Fruit fly (Drosophila melanogaster) whole organism, prepupa: ENCODE results near the gene Ccdc39.

Experiments
- CG11294 ChIP-seq: fragments of 200-800 bp; sonication (Bioruptor generic); IDR thresholded peaks from 2 replicates; pipeline ENCODE4 v1.3.6; 2022; ENCODE audit warnings: missing biosample characterization, missing genetic modification characterization
- CG11902 ChIP-seq: fragments of 200-800 bp; sonication (Bioruptor generic); optimal IDR thresholded peaks from 3 replicates; lab custom pipeline; 2016; ENCODE audit warnings: missing biosample characterization, missing genetic modification characterization
- CG1621 ChIP-seq: fragments of 200-800 bp; sonication (Bioruptor generic); optimal IDR thresholded peaks from 3 replicates; lab custom pipeline; 2018; ENCODE audit warnings: missing biosample characterization, mild to moderate bottlenecking, missing genetic modification characterization
- CG16779 ChIP-seq: fragments of 200-800 bp; sonication (Bioruptor generic); optimal IDR thresholded peaks from 3 replicates; lab custom pipeline; 2017; ENCODE audit warnings: missing biosample characterization, mild to moderate bottlenecking, missing genetic modification characterization
- CG34406 ChIP-seq: fragments of 200-800 bp; sonication (Bioruptor generic); optimal IDR thresholded peaks from 3 replicates; lab custom pipeline; 2016; ENCODE audit warnings: missing biosample characterization, missing genetic modification characterization
- CG4318 ChIP-seq: fragments of 200-800 bp; sonication (Bioruptor generic); optimal IDR thresholded peaks from 3 replicates; lab custom pipeline; 2017; ENCODE audit warnings: missing biosample characterization, mild to moderate bottlenecking, missing genetic modification characterization
- CG6792 ChIP-seq: fragments of 200-800 bp; sonication (Bioruptor generic); optimal IDR thresholded peaks from 3 replicates; lab custom pipeline; 2016; ENCODE audit warnings: missing biosample characterization, missing genetic modification characterization
- Eip75B ChIP-seq: fragments of 200-800 bp; sonication (Bioruptor generic); optimal IDR thresholded peaks from 3 replicates; lab custom pipeline; 2016; ENCODE audit warnings: missing biosample characterization, missing genetic modification characterization
- Eip93F ChIP-seq: fragments of 200-800 bp; sonication (Bioruptor generic); optimal IDR thresholded peaks from 2 replicates; lab custom pipeline; 2016; ENCODE audit warnings: missing biosample characterization, mild to moderate bottlenecking, missing genetic modification characterization
- Gug ChIP-seq: fragments of 200-800 bp; sonication (Bioruptor generic); IDR thresholded peaks from 2 replicates; pipeline ENCODE4 v1.3.6; 2022; ENCODE audit warnings: missing biosample characterization, missing genetic modification characterization
- dac ChIP-seq: fragments of 200-800 bp; sonication (Bioruptor generic); optimal IDR thresholded peaks from 2 replicates; lab custom pipeline; 2017; ENCODE audit warnings: missing biosample characterization, mild to moderate bottlenecking, missing genetic modification characterization
- eg ChIP-seq: fragments of 200-800 bp; sonication (Bioruptor generic); IDR thresholded peaks from 3 replicates; pipeline ENCODE4 v1.3.6; 2022; ENCODE audit warnings: missing biosample characterization, missing genetic modification characterization
- fd59A ChIP-seq: fragments of 200-800 bp; sonication (Bioruptor generic); optimal IDR thresholded peaks from 2 replicates; lab custom pipeline; 2017; ENCODE audit warnings: missing biosample characterization, mild to moderate bottlenecking, missing genetic modification characterization, missing genetic modification reagents
- salr ChIP-seq, 2 experiments: fragments of 200-800 bp; sonication (Bioruptor generic); optimal IDR thresholded peaks; 3 replicates each; lab custom pipeline; 2016 to 2018; ENCODE audit warnings: missing biosample characterization in 2 of 2, missing genetic modification characterization in 2 of 2, mild to moderate bottlenecking in 1 of 2

The Ccdc39 gene

dm6 chr3R:4731828-4732657 lies 52.5 kb downstream of the Ccdc39 start, which contains the start of gene Nep2 (continued):
- no peak for TF ChIP-seq CG11294 (GFP tag; lab: Robert Waterston, UW)
- peak; percentile 58 for TF ChIP-seq CG4318
- no peak for TF ChIP-seq Eip93F (GFP tag; lab: Kevin White, UChicago)
- peak; percentile 4 for TF ChIP-seq CG11902 (GFP tag; lab: Kevin White, UChicago)
- TF ChIP-seq CG34406 (GFP tag; lab: Kevin White, UChicago), result peak; percentile 53
- TF ChIP-seq eg (GFP tag; lab: Robert Waterston, UW), result no peak
- no peak for TF ChIP-seq Gug (GFP tag; lab: Robert Waterston, UW)
- peak; percentile 43 for TF ChIP-seq CG6792 (GFP tag; lab: Kevin White, UChicago)
- peak; percentile 29 for TF ChIP-seq dac (GFP tag; lab: Kevin White, UChicago)
- peak in 1 of 2 experiments; percentile 76 for TF ChIP-seq salr (GFP tag; optimal IDR thresholded peaks at IDR 0.05; lab: Kevin White, UChicago)
- TF ChIP-seq CG16779 (tag; lab: Kevin White, UChicago), result no peak
- peak; percentile 58 for TF ChIP-seq Eip75B
- TF ChIP-seq CG1621 (tag; lab: Kevin White, UChicago), result peak; percentile 48
- peak; percentile 59 for TF ChIP-seq fd59A (GFP tag; lab: Kevin White, UChicago)
- TF ChIP-seq, all 60 proteins: peak for 44
